Fruit fly (Drosophila melanogaster): ENCODE results near the gene Raf.
A peak's percentile ranks its signal among the peaks of the same experiment; 100 is the strongest.

The Raf gene

dm6 chrX:2359845-2360244, 64.6 kb downstream of the Raf start (continued):
- TF ChIP-seq Asciz (GFP tag; optimal IDR thresholded peaks at IDR 0.05) = no peak
- TF ChIP-seq CG18262 (tag; optimal IDR thresholded peaks at IDR 0.05) = no peak
- TF ChIP-seq CG32532 (GFP tag; IDR thresholded peaks at IDR 0.05) = no peak
- no peak for TF ChIP-seq seq (GFP tag; IDR thresholded peaks at IDR 0.05)
- TF ChIP-seq CG2129 (GFP tag; IDR thresholded peaks at IDR 0.05; ENCODE audit: partially characterized antibody) = no peak
- no peak for TF ChIP-seq CG18599 (GFP tag; optimal IDR thresholded peaks at IDR 0.05)
- no peak for TF ChIP-seq CG1792 (GFP tag; optimal IDR thresholded peaks at IDR 0.05)
- TF ChIP-seq CG9876 (GFP tag; optimal IDR thresholded peaks at IDR 0.05) = no peak
- TF ChIP-seq Gug (GFP tag; IDR thresholded peaks at IDR 0.05) = no peak
- no peak for TF ChIP-seq CG11456 (GFP tag; IDR thresholded peaks at IDR 0.05)
- TF ChIP-seq CG6791 (GFP tag; IDR thresholded peaks at IDR 0.05; ENCODE audit: partially characterized antibody) = no peak
- TF ChIP-seq CG5953 (GFP tag; IDR thresholded peaks at IDR 0.05) = no peak
- TF ChIP-seq Mad (GFP tag; optimal IDR thresholded peaks at IDR 0.05) = no peak
- TF ChIP-seq her (GFP tag; optimal IDR thresholded peaks at IDR 0.05) = no peak
- no peak for TF ChIP-seq croc (GFP tag; conservative IDR thresholded peaks at IDR 0.05)
- TF ChIP-seq Dref (GFP tag; IDR thresholded peaks at IDR 0.05) = no peak
- TF ChIP-seq dan (GFP tag; IDR thresholded peaks at IDR 0.05) = no peak
- TF ChIP-seq zfh1 (GFP tag; IDR thresholded peaks at IDR 0.05) = 0 out of 3 replicates have a peak, but pooled peaks have one; percentile 10
- no peak for TF ChIP-seq Sry-β (GFP tag; optimal IDR thresholded peaks at IDR 0.05)
- TF ChIP-seq kah (GFP tag; optimal IDR thresholded peaks at IDR 0.05) = no peak
- TF ChIP-seq tna (GFP tag; IDR thresholded peaks at IDR 0.05; ENCODE audit: partially characterized antibody) = no peak
- TF ChIP-seq CG18619 (GFP tag; optimal IDR thresholded peaks at IDR 0.05) = no peak
- TF ChIP-seq Dll (GFP tag; IDR thresholded peaks at IDR 0.05; ENCODE audit: partially characterized antibody) = no peak
- TF ChIP-seq btn (GFP tag; optimal IDR thresholded peaks at IDR 0.05) = no peak
- no peak for TF ChIP-seq lilli (GFP tag; optimal IDR thresholded peaks at IDR 0.05)
- no peak for TF ChIP-seq CG2116 (GFP tag; optimal IDR thresholded peaks at IDR 0.05)
- TF ChIP-seq BtbVII (GFP tag; optimal IDR thresholded peaks at IDR 0.05) = no peak
- no peak for TF ChIP-seq crol (GFP tag; IDR thresholded peaks at IDR 0.05)
- TF ChIP-seq Dp (GFP tag; optimal IDR thresholded peaks at IDR 0.05) = no peak
- TF ChIP-seq Scr (GFP tag; IDR thresholded peaks at IDR 0.05; ENCODE audit: partially characterized antibody) = no peak
- TF ChIP-seq klu (GFP tag; IDR thresholded peaks at IDR 0.05) = no peak
- TF ChIP-seq Fer3 (tag; optimal IDR thresholded peaks at IDR 0.05) = no peak
- TF ChIP-seq CG31388 (GFP tag; optimal IDR thresholded peaks at IDR 0.05) = no peak
- peak; percentile 49 for TF ChIP-seq sens (GFP tag)
- no peak for TF ChIP-seq CG13775 (GFP tag; optimal IDR thresholded peaks at IDR 0.05)
- TF ChIP-seq CG4707 (GFP tag; optimal IDR thresholded peaks at IDR 0.05) = no peak
- peak; percentile 96 for TF ChIP-seq Drgx (GFP tag; IDR thresholded peaks at IDR 0.05)
- no peak for TF ChIP-seq CG3163 (GFP tag; optimal IDR thresholded peaks at IDR 0.05)
- TF ChIP-seq CG15011 (GFP tag; optimal IDR thresholded peaks at IDR 0.05) = no peak
- no peak for TF ChIP-seq sqz (GFP tag; optimal IDR thresholded peaks at IDR 0.05)
- TF ChIP-seq CG6854 (GFP tag; optimal IDR thresholded peaks at IDR 0.05) = no peak
- TF ChIP-seq al (GFP tag; IDR thresholded peaks at IDR 0.05) = no peak
- TF ChIP-seq Atf3 (GFP tag; optimal IDR thresholded peaks at IDR 0.05) = no peak
- peak; percentile 44 for TF ChIP-seq Blimp-1 (GFP tag; optimal IDR thresholded peaks at IDR 0.05)
- no peak for TF ChIP-seq CG9215 (GFP tag; IDR thresholded peaks at IDR 0.05)
- no peak for TF ChIP-seq dm (GFP tag; optimal IDR thresholded peaks at IDR 0.05)
- no peak for TF ChIP-seq fd102C (GFP tag; optimal IDR thresholded peaks at IDR 0.05)
- TF ChIP-seq Ets65A (GFP tag) = peak; percentile 21
- TF ChIP-seq dpn (GFP tag; optimal IDR thresholded peaks at IDR 0.05) = peak in 1 of 2 experiments; percentile 3
- no peak for TF ChIP-seq CG18476 (GFP tag; optimal IDR thresholded peaks at IDR 0.05)
- no peak for TF ChIP-seq slou (GFP tag; optimal IDR thresholded peaks at IDR 0.05)
- no peak for TF ChIP-seq D (optimal IDR thresholded peaks at IDR 0.05)
- no peak for TF ChIP-seq D (GFP tag; optimal IDR thresholded peaks at IDR 0.05)
